Worm (Caenorhabditis elegans): ENCODE data around the gene C14A4.13.

ce11 chrII:10569498-10569897, 48.8 kb upstream of the C14A4.13 start:
- TF ChIP-seq egl-13 (tag; optimal IDR thresholded peaks at IDR 0.05) (no peak), lin-35 (GFP tag; optimal IDR thresholded peaks at IDR 0.05) (no peak), egl-27 (tag; optimal IDR thresholded peaks at IDR 0.05) (no peak), isw-1 (GFP tag; IDR thresholded peaks at IDR 0.05) (no peak)

Measured in whole organism, L1 larva.